Worm (Caenorhabditis elegans) whole organism, L3 larva: Measurements from ENCODE around the gene abcf-3.

Experiments used
- R02D3.7 ChIP-seq: fragments of 150-350 bp; optimal IDR thresholded peaks from 2 replicates; lab custom pipeline; 2014; ENCODE audit warnings: missing biosample characterization, missing genetic modification characterization
- ZK546.5 ChIP-seq: sonication (generic microtip); optimal IDR thresholded peaks from 2 replicates; lab custom pipeline; 2017; ENCODE audit warnings: missing biosample characterization, missing genetic modification characterization
- ama-1 ChIP-seq: fragments of 150-350 bp; optimal IDR thresholded peaks from 2 replicates; lab custom pipeline; 2018
- ceh-16 ChIP-seq: sonication (generic microtip); optimal IDR thresholded peaks from 2 replicates; lab custom pipeline; 2017; ENCODE audit warnings: missing biosample characterization, missing genetic modification characterization
- ceh-28 ChIP-seq: fragments of 150-350 bp; optimal IDR thresholded peaks from 2 replicates; lab custom pipeline; 2014; ENCODE audit warnings: missing biosample characterization, missing genetic modification reagents, missing genetic modification characterization
- ceh-9 ChIP-seq: sonication (generic microtip); optimal IDR thresholded peaks from 2 replicates; lab custom pipeline; 2018; ENCODE audit warnings: missing biosample characterization, missing genetic modification characterization
- egl-27 ChIP-seq: sonication (generic microtip); optimal IDR thresholded peaks from 4 replicates; lab custom pipeline; 2017; ENCODE audit warnings: missing biosample characterization, missing genetic modification reagents, missing genetic modification characterization
- elt-1 ChIP-seq: fragments of 150-350 bp; optimal IDR thresholded peaks from 2 replicates; lab custom pipeline; 2014; ENCODE audit warnings: missing biosample characterization, missing genetic modification characterization
- elt-3 ChIP-seq, 3 experiments: fragments of 150-350 bp in 1 of 3; sonication (generic microtip) in 2 of 3; optimal IDR thresholded peaks; 2 replicates in 2 of 3; 4 replicates in 1 of 3; lab custom pipeline; 2014 to 2017; ENCODE audit warnings: missing biosample characterization in 3 of 3, missing genetic modification characterization in 3 of 3
- eor-1 ChIP-seq, 2 experiments: fragments of 150-350 bp; optimal IDR thresholded peaks; 2 replicates each; lab custom pipeline; 2014 to 2018; ENCODE audit warnings: missing biosample characterization in 2 of 2, missing genetic modification characterization in 2 of 2
- fkh-10 ChIP-seq: sonication (generic microtip); optimal IDR thresholded peaks from 2 replicates; lab custom pipeline; 2017; ENCODE audit warnings: missing biosample characterization, missing genetic modification reagents, missing genetic modification characterization
- fkh-2 ChIP-seq: fragments of 150-350 bp; optimal IDR thresholded peaks from 2 replicates; lab custom pipeline; 2014; ENCODE audit warnings: missing biosample characterization, missing genetic modification reagents, missing genetic modification characterization
- fos-1 ChIP-seq: fragments of 150-350 bp; optimal IDR thresholded peaks from 2 replicates; lab custom pipeline; 2014; ENCODE audit warnings: missing biosample characterization, missing genetic modification characterization
- hmg-11 ChIP-seq: sonication (generic microtip); optimal IDR thresholded peaks from 2 replicates; lab custom pipeline; 2016; ENCODE audit warnings: missing genetic modification characterization, missing compliant biosample characterization
- jun-1 ChIP-seq: fragments of 150-350 bp; optimal IDR thresholded peaks from 2 replicates; lab custom pipeline; 2014; ENCODE audit warnings: missing biosample characterization, missing genetic modification reagents, missing genetic modification characterization
- lin-15B ChIP-seq: fragments of 150-350 bp; optimal IDR thresholded peaks from 2 replicates; lab custom pipeline; 2014; ENCODE audit warnings: missing biosample characterization, missing genetic modification characterization
- lin-39 ChIP-seq: fragments of 150-350 bp; optimal IDR thresholded peaks from 2 replicates; lab custom pipeline; 2018; ENCODE audit warnings: missing biosample characterization, missing genetic modification reagents, missing genetic modification characterization
- lsy-12 ChIP-seq: sonication (generic microtip); optimal IDR thresholded peaks from 2 replicates; lab custom pipeline; 2016; ENCODE audit warnings: mild to moderate bottlenecking, missing genetic modification characterization, missing compliant biosample characterization
- mdl-1 ChIP-seq: fragments of 150-350 bp; optimal IDR thresholded peaks from 2 replicates; lab custom pipeline; 2014; ENCODE audit warnings: missing biosample characterization, missing genetic modification characterization
- mml-1 ChIP-seq: fragments of 150-350 bp; sonication (generic microtip); optimal IDR thresholded peaks from 3 replicates; lab custom pipeline; 2014; ENCODE audit warnings: missing biosample characterization, missing genetic modification characterization
- nfya-1 ChIP-seq: sonication (generic microtip); optimal IDR thresholded peaks from 2 replicates; lab custom pipeline; 2017; ENCODE audit warnings: missing genetic modification characterization, mild to moderate bottlenecking, missing compliant biosample characterization, antibody characterized with exemption, moderate library complexity; ENCODE audit not compliant: insufficient read depth
- nhr-11 ChIP-seq: fragments of 150-350 bp; optimal IDR thresholded peaks from 2 replicates; lab custom pipeline; 2014; ENCODE audit warnings: missing biosample characterization, missing genetic modification characterization
- nhr-23 ChIP-seq: fragments of 150-350 bp; optimal IDR thresholded peaks from 2 replicates; lab custom pipeline; 2014; ENCODE audit warnings: missing biosample characterization, missing genetic modification reagents, missing genetic modification characterization
- nhr-237 ChIP-seq: fragments of 150-350 bp; optimal IDR thresholded peaks from 2 replicates; lab custom pipeline; 2014; ENCODE audit warnings: missing biosample characterization, missing genetic modification characterization
- nhr-25 ChIP-seq: sonication (generic microtip); optimal IDR thresholded peaks from 2 replicates; lab custom pipeline; 2017; ENCODE audit warnings: missing biosample characterization, missing genetic modification characterization
- nhr-28 ChIP-seq: fragments of 150-350 bp; optimal IDR thresholded peaks from 2 replicates; lab custom pipeline; 2014; ENCODE audit warnings: missing biosample characterization, missing genetic modification characterization
- nhr-43 ChIP-seq: sonication (generic microtip); optimal IDR thresholded peaks from 2 replicates; lab custom pipeline; 2016; ENCODE audit warnings: mild to moderate bottlenecking, missing genetic modification characterization, missing compliant biosample characterization; ENCODE audit not compliant: poor library complexity, severe bottlenecking
- nhr-67 ChIP-seq: fragments of 150-350 bp; optimal IDR thresholded peaks from 2 replicates; lab custom pipeline; 2014; ENCODE audit warnings: missing biosample characterization, missing genetic modification characterization
- nhr-76 ChIP-seq: fragments of 150-350 bp; sonication (generic microtip); optimal IDR thresholded peaks from 5 replicates; lab custom pipeline; 2014; ENCODE audit warnings: missing biosample characterization, missing genetic modification characterization
- pha-4 ChIP-seq: fragments of 150-350 bp; optimal IDR thresholded peaks from 2 replicates; lab custom pipeline; 2014; ENCODE audit warnings: missing biosample characterization, missing genetic modification reagents, missing genetic modification characterization
- pqm-1 ChIP-seq: fragments of 150-350 bp; optimal IDR thresholded peaks from 2 replicates; lab custom pipeline; 2017; ENCODE audit warnings: missing biosample characterization, missing genetic modification characterization, inconsistent platforms
- sea-2 ChIP-seq: fragments of 150-350 bp; sonication (generic microtip); optimal IDR thresholded peaks from 4 replicates; lab custom pipeline; 2014; ENCODE audit warnings: missing biosample characterization, missing genetic modification reagents, missing genetic modification characterization
- snpc-4 ChIP-seq: fragments of 150-350 bp; optimal IDR thresholded peaks from 2 replicates; lab custom pipeline; 2014; ENCODE audit warnings: missing biosample characterization, missing genetic modification characterization
- tbx-2 ChIP-seq: sonication (generic microtip); optimal IDR thresholded peaks from 2 replicates; lab custom pipeline; 2016; ENCODE audit warnings: mild to moderate bottlenecking, missing genetic modification characterization, missing compliant biosample characterization
- unc-39 ChIP-seq: sonication (generic microtip); optimal IDR thresholded peaks from 4 replicates; lab custom pipeline; 2017; ENCODE audit warnings: missing biosample characterization, missing genetic modification characterization
- unc-62 ChIP-seq: fragments of 150-350 bp; sonication (generic microtip); optimal IDR thresholded peaks from 4 replicates; lab custom pipeline; 2014; ENCODE audit warnings: missing biosample characterization, missing genetic modification reagents, missing genetic modification characterization
- zag-1 ChIP-seq: fragments of 150-350 bp; optimal IDR thresholded peaks from 2 replicates; lab custom pipeline; 2014; ENCODE audit warnings: missing biosample characterization, missing genetic modification characterization
- ztf-11 ChIP-seq: fragments of 150-350 bp; optimal IDR thresholded peaks from 2 replicates; lab custom pipeline; 2014; ENCODE audit warnings: missing biosample characterization, missing genetic modification characterization
- ztf-4 ChIP-seq: fragments of 150-350 bp; optimal IDR thresholded peaks from 2 replicates; lab custom pipeline; 2014; ENCODE audit warnings: missing biosample characterization, missing genetic modification characterization

abcf-3 gene

DNA sequence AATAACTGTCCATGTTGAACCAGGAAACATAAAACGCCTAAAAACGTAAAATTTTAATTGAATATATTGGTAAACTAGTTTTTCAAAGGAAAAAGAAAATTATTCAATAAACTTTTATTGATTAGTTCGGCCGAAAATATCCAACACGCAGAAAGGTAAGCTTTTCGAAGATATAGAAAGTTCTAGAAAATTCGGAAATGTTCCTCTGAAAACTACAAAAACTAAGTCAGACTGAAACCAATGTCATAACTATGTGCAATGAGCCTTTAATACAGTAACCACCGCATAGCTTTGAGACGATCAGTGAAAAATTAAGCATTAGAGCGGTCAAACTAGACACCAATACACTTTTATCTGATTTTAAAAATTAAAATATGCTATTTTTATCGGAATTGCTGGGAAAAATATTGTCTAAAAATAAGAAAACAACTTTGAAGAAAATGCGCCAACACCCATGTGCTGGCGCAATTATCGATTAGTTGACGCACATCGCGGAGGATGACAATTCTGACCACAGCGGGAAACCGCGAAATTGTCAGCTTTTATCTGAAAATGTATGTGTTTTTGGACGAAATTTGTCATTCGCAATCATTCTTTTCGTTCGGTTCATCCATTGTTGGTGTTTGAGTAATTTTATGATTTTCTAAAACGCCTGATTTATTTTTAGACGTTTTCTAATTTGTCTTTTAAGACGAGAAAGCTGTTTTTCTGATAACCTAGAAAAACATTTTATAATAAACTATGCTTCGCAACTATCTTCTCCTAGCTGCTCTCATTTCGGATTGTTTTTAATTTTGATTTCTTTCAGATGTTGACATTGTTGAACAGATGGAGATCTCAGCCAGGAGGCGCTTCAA is 25.4 kb downstream of the abcf-3 start, which contains the start of the genes C23G10.7 and rpn-2 (continued):
- TF ChIP-seq ZK546.5 (tag; lab: Kevin White, UChicago) (no peak), fkh-10 (GFP tag; lab: Kevin White, UChicago) (no peak), R02D3.7 (tag; lab: Kevin White, UChicago) (peak; percentile 22), ceh-28 (peak; percentile 62), unc-62 (no peak), egl-27 (tag; lab: Kevin White, UChicago) (no peak), mdl-1 (no peak), nhr-76 (tag; lab: Kevin White, UChicago) (no peak), tbx-2 (tag; lab: Kevin White, UChicago) (no peak), nhr-67 (tag; lab: Kevin White, UChicago) (no peak), jun-1 (tag; lab: Kevin White, UChicago) (peak; percentile 30), ceh-9 (no peak), lin-15B (tag; lab: Kevin White, UChicago) (peak; percentile 71), unc-39 (tag; lab: Kevin White, UChicago) (no peak), elt-3 (tag; optimal IDR thresholded peaks at IDR 0.05; lab: Kevin White, UChicago) (no peak), snpc-4 (tag; lab: Kevin White, UChicago) (no peak), eor-1 (tag; optimal IDR thresholded peaks at IDR 0.05; lab: Kevin White, UChicago) (no peak), nhr-237 (no peak), nhr-28 (tag; lab: Kevin White, UChicago) (no peak)

DNA sequence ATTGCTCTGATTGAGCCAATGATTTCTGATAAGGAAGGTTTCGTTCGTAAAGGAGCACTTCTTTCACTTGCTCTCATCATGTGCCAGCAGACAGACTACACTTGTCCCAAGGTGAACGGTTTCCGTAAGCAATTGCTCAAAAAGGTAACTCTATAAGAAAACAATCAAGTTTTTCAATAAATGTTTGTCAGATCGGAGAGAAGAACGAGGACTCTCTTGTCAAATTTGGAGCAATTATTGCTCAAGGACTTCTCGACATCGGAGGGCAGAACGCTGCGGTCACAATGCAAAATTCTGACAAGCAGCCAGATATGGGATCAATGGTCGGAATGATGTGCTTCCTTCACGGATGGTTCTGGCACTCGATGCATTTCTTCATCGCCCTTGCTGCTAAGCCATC is 28.1 kb downstream of the abcf-3 start:
- TF ChIP-seq ztf-4 (tag; lab: Kevin White, UChicago) (no peak), ceh-16 (no peak), nhr-43 (tag; lab: Kevin White, UChicago) (no peak), ama-1 (lab: Kevin White, UChicago) (no peak), nfya-1 (tag; lab: Kevin White, UChicago) (no peak), nhr-28 (tag; lab: Kevin White, UChicago) (no peak), egl-27 (tag; lab: Kevin White, UChicago) (no peak), lin-15B (tag; lab: Kevin White, UChicago) (no peak), pha-4 (tag; lab: Kevin White, UChicago) (no peak), nhr-11 (tag; lab: Kevin White, UChicago) (no peak), fkh-10 (GFP tag; lab: Kevin White, UChicago) (no peak)

DNA sequence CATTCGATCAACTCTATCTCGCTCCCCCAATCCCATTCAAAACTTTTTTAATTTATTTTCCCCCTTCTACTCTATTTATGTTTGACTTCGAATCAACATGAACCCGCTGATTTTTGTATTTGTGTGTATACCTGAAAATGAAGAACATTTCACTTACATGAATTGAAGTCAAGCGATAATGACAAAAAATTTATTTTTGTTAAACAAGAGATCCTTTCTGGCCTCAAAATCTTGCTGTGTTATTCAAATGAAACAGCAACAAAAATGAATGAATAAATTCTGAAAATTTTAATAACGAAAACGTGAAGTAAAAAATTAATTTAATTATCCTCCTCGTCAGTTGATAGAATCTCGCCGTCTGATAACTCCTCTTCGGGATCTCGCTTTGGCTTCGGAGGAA is 29.2 kb downstream of the abcf-3 start:
- TF ChIP-seq mdl-1 (no peak), hmg-11 (tag; lab: Kevin White, UChicago) (no peak), ceh-16 (no peak), egl-27 (tag; lab: Kevin White, UChicago) (no peak), nhr-76 (tag; lab: Kevin White, UChicago) (no peak), nhr-43 (tag; lab: Kevin White, UChicago) (no peak), nhr-25 (tag; lab: Kevin White, UChicago) (no peak), fos-1 (tag; lab: Kevin White, UChicago) (no peak), sea-2 (GFP tag; lab: Kevin White, UChicago) (no peak), R02D3.7 (tag; lab: Kevin White, UChicago) (no peak), pqm-1 (tag; lab: Kevin White, UChicago) (no peak), ceh-28 (no peak), nhr-28 (tag; lab: Kevin White, UChicago) (no peak), ama-1 (lab: Kevin White, UChicago) (no peak), nhr-67 (tag; lab: Kevin White, UChicago) (no peak)
- TF ChIP-seq, all 47 proteins: peak for 0

DNA sequence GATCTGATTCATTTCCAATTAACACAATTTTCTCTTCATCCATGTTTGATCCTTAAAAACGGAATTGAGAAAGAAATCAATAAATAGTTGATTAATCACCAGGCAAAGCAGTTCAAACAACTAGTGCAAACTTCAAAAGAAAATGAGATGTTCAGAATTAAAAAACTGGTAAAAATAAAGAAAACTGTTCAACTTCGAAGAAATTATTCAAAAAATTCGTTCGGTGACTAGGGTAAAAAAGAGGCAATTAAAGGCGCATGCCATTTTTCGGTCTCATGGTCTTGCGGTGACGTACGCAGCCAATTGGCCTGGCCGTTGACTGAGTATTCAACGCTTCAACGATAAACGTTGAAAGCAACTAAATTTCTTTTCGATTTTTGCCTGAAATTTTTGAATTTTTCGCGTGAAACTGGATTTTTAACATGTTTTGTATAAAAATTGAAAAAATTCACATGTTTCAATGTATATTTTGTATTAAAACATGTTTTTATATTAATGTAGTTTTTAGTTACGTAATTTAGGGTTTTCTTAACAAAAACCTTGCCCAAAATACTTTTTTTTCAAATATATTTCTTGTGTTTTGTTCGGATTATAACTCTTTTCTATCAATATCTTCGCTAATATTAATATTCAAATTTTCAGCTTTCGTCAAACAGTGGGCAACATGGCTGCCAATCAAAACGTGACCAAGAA is 33.1 kb downstream of the abcf-3 start, which contains the start of the genes sna-3 and rps-3:
Gene sna-3 (minus strand): TSS at position 51 of the 693 bp plus-strand sequence.
Gene rps-3 (plus strand): TSS at position 643 of the 693 bp plus-strand sequence.
- TF ChIP-seq pqm-1 (tag; lab: Kevin White, UChicago) = peak; percentile 65
- TF ChIP-seq lin-15B (tag; lab: Kevin White, UChicago) = peak; percentile 84
- TF ChIP-seq nhr-237 = no peak
- no peak for TF ChIP-seq elt-1 (tag; lab: Kevin White, UChicago)
- no peak for TF ChIP-seq ztf-11 (tag; lab: Kevin White, UChicago)
- peak; percentile 43 for TF ChIP-seq nhr-43 (tag; lab: Kevin White, UChicago)
- no peak for TF ChIP-seq ceh-9
- TF ChIP-seq unc-39 (tag; lab: Kevin White, UChicago) = no peak
- peak; percentile 62 for TF ChIP-seq R02D3.7 (tag; lab: Kevin White, UChicago)
- TF ChIP-seq hmg-11 (tag; lab: Kevin White, UChicago) = peak; percentile 73
- no peak for TF ChIP-seq eor-1 (tag; optimal IDR thresholded peaks at IDR 0.05; lab: Kevin White, UChicago)
- peak; percentile 63 for TF ChIP-seq lin-39 (tag; lab: Kevin White, UChicago)
- TF ChIP-seq nhr-76 (tag; lab: Kevin White, UChicago) = no peak
- TF ChIP-seq nfya-1 (tag; lab: Kevin White, UChicago) = peak; percentile 90
- TF ChIP-seq nhr-11 (tag; lab: Kevin White, UChicago) = peak; percentile 31
- peak; percentile 76 for TF ChIP-seq nhr-23 (tag; lab: Kevin White, UChicago)
- TF ChIP-seq nhr-25 (tag; lab: Kevin White, UChicago) = peak; percentile 83
- no peak for TF ChIP-seq zag-1 (tag; lab: Kevin White, UChicago)
- TF ChIP-seq ceh-28 = peak; percentile 57
- peak; percentile 40 for TF ChIP-seq ama-1 (lab: Kevin White, UChicago)
- TF ChIP-seq pha-4 (tag; lab: Kevin White, UChicago) = peak; percentile 92
- no peak for TF ChIP-seq ceh-16
- no peak for TF ChIP-seq fkh-2 (tag; lab: Kevin White, UChicago)
- peak; percentile 8 for TF ChIP-seq jun-1 (tag; lab: Kevin White, UChicago)
- peak; percentile 29 for TF ChIP-seq lsy-12
- no peak for TF ChIP-seq mml-1
